Fruit fly (Drosophila melanogaster) whole organism, embryonic: ENCODE data around the gene CG17786.
A peak's percentile ranks its signal among the peaks of the same experiment; 100 is the strongest.

ENCODE experiments used
- CG10565 ChIP-seq: fragments of 200-800 bp; sonication (Bioruptor generic); optimal IDR thresholded peaks from 3 replicates; lab custom pipeline; 2016; ENCODE audit warnings: missing biosample characterization, mild to moderate bottlenecking, missing genetic modification characterization
- CG12744 ChIP-seq: fragments of 200-800 bp; sonication (Bioruptor generic); optimal IDR thresholded peaks from 2 replicates; lab custom pipeline; 2016; ENCODE audit warnings: missing biosample characterization, missing genetic modification characterization
- CG14441 ChIP-seq: fragments of 200-800 bp; sonication (Bioruptor generic); IDR thresholded peaks from 2 replicates; pipeline ENCODE4 v1.3.6; 2022; ENCODE audit warnings: missing biosample characterization, missing genetic modification characterization
- CG15269 ChIP-seq: fragments of 200-800 bp; sonication (Bioruptor generic); optimal IDR thresholded peaks from 2 replicates; lab custom pipeline; 2018; ENCODE audit warnings: missing biosample characterization, mild to moderate bottlenecking, missing genetic modification characterization, moderate library complexity
- CG18011 ChIP-seq: fragments of 200-800 bp; sonication (Bioruptor generic); optimal IDR thresholded peaks from 2 replicates; lab custom pipeline; 2017; ENCODE audit warnings: missing biosample characterization, missing genetic modification characterization, mild to moderate bottlenecking, moderate library complexity, missing genotype
- CG32532 ChIP-seq: fragments of 200-800 bp; sonication (Bioruptor generic); IDR thresholded peaks from 2 replicates; pipeline ENCODE4 v1.3.6; 2022; ENCODE audit warnings: missing biosample characterization, missing genetic modification characterization
- CG4424 ChIP-seq: fragments of 200-800 bp; sonication (Bioruptor generic); optimal IDR thresholded peaks from 3 replicates; lab custom pipeline; 2016; ENCODE audit warnings: missing biosample characterization, missing genetic modification characterization
- CrebB ChIP-seq: fragments of 200-800 bp; sonication (Bioruptor generic); optimal IDR thresholded peaks from 3 replicates; lab custom pipeline; 2018; ENCODE audit warnings: missing biosample characterization, mild to moderate bottlenecking, missing genetic modification characterization
- Doc2 ChIP-seq: fragments of 200-800 bp; sonication (Bioruptor generic); IDR thresholded peaks from 2 replicates; pipeline ENCODE4 v1.3.6; 2022; ENCODE audit warnings: missing biosample characterization, missing genetic modification characterization
- Drgx ChIP-seq: fragments of 200-800 bp; sonication (Bioruptor generic); IDR thresholded peaks from 2 replicates; pipeline ENCODE4 v1.3.6; 2022; ENCODE audit warnings: missing biosample characterization, missing genetic modification characterization
- Ets65A ChIP-seq: fragments of 200-800 bp; sonication (Bioruptor generic); peaks from one replicate; lab custom pipeline; 2016; ENCODE audit warnings: missing biosample characterization, missing genetic modification characterization
- Ets97D ChIP-seq: fragments of 200-800 bp; sonication (Bioruptor generic); optimal IDR thresholded peaks from 3 replicates; lab custom pipeline; 2016; ENCODE audit warnings: missing biosample characterization, missing genetic modification characterization
- HLH3B ChIP-seq: fragments of 200-800 bp; sonication (Bioruptor generic); IDR thresholded peaks from 2 replicates; pipeline ENCODE4 v1.3.6; 2022; ENCODE audit warnings: missing biosample characterization, missing genetic modification characterization
- HmgD ChIP-seq: fragments of 200-800 bp; sonication (Bioruptor generic); optimal IDR thresholded peaks from 3 replicates; lab custom pipeline; 2016; ENCODE audit warnings: missing biosample characterization, missing genetic modification characterization
- Max ChIP-seq: fragments of 200-800 bp; sonication (Bioruptor generic); optimal IDR thresholded peaks from 2 replicates; lab custom pipeline; 2016; ENCODE audit warnings: missing biosample characterization, mild to moderate bottlenecking, missing genetic modification characterization
- Med ChIP-seq: fragments of 200-800 bp; sonication (Bioruptor generic); peaks from one replicate; lab custom pipeline; 2016; ENCODE audit warnings: missing biosample characterization, missing genetic modification characterization, mild to moderate bottlenecking, inconsistent platforms, moderate library complexity
- NC2β ChIP-seq: fragments of 200-800 bp; sonication (Bioruptor generic); optimal IDR thresholded peaks from 2 replicates; lab custom pipeline; 2016; ENCODE audit warnings: missing biosample characterization, missing genetic modification characterization
- Pdp1 ChIP-seq, 2 experiments: fragments of 200-800 bp; sonication (Bioruptor generic); optimal IDR thresholded peaks; 3 replicates each; lab custom pipeline; 2016; ENCODE audit warnings: missing biosample characterization in 2 of 2, missing genetic modification characterization in 2 of 2, mild to moderate bottlenecking in 1 of 2, moderate library complexity in 1 of 2
- Ptx1 ChIP-seq: fragments of 200-800 bp; sonication (Bioruptor generic); IDR thresholded peaks from 2 replicates; pipeline ENCODE4 v1.3.6; 2022; ENCODE audit warnings: missing biosample characterization, missing genetic modification characterization
- Rfx ChIP-seq: fragments of 200-800 bp; sonication (Bioruptor generic); IDR thresholded peaks from 2 replicates; pipeline ENCODE4 v1.3.6; 2022; ENCODE audit warnings: missing biosample characterization, missing genetic modification characterization
- Usf ChIP-seq: fragments of 200-800 bp; sonication (Bioruptor generic); optimal IDR thresholded peaks from 2 replicates; lab custom pipeline; 2017; ENCODE audit warnings: missing genotype, missing biosample characterization, missing genetic modification characterization
- ase ChIP-seq: fragments of 200-800 bp; sonication (Bioruptor generic); IDR thresholded peaks from 3 replicates; pipeline ENCODE4 v1.3.6; 2022; ENCODE audit warnings: missing biosample characterization, missing genetic modification characterization
- az2 ChIP-seq: fragments of 200-800 bp; sonication (Bioruptor generic); optimal IDR thresholded peaks from 3 replicates; lab custom pipeline; 2016; ENCODE audit warnings: missing biosample characterization, missing genetic modification characterization
- bab2 ChIP-seq: fragments of 200-800 bp; sonication (Bioruptor generic); optimal IDR thresholded peaks from 2 replicates; lab custom pipeline; 2016; ENCODE audit warnings: missing biosample characterization, missing genetic modification characterization
- bsh ChIP-seq, 2 experiments: fragments of 200-800 bp; sonication (Bioruptor generic); optimal IDR thresholded peaks; 2 replicates each; lab custom pipeline; 2017 to 2018; ENCODE audit warnings: mild to moderate bottlenecking in 2 of 2, missing biosample characterization in 2 of 2, missing genetic modification characterization in 2 of 2, moderate library complexity in 1 of 2
- chinmo ChIP-seq: fragments of 200-800 bp; sonication (Bioruptor generic); IDR thresholded peaks from 4 replicates; pipeline ENCODE4 v1.3.6; 2022; ENCODE audit warnings: missing biosample characterization, missing genetic modification characterization; ENCODE audit not compliant: partially characterized antibody
- chm ChIP-seq: fragments of 200-800 bp; sonication (Bioruptor generic); IDR thresholded peaks from 2 replicates; pipeline ENCODE4 v1.3.6; 2022; ENCODE audit warnings: missing biosample characterization, missing genetic modification characterization
- ci ChIP-seq: fragments of 200-800 bp; sonication (Bioruptor generic); IDR thresholded peaks from 3 replicates; pipeline ENCODE4 v1.3.6; 2022; ENCODE audit warnings: missing biosample characterization, missing genetic modification characterization
- corto ChIP-seq: fragments of 200-800 bp; sonication (Bioruptor generic); optimal IDR thresholded peaks from 2 replicates; lab custom pipeline; 2016; ENCODE audit warnings: missing biosample characterization, mild to moderate bottlenecking, missing genetic modification characterization, moderate library complexity
- dati ChIP-seq: fragments of 200-800 bp; sonication (Bioruptor generic); IDR thresholded peaks from 2 replicates; pipeline ENCODE4 v1.3.6; 2022; ENCODE audit warnings: missing biosample characterization, missing genetic modification characterization
- exex ChIP-seq: fragments of 200-800 bp; sonication (Bioruptor generic); optimal IDR thresholded peaks from 4 replicates; lab custom pipeline; 2018; ENCODE audit warnings: missing biosample characterization, mild to moderate bottlenecking, missing genetic modification characterization, moderate library complexity
- grau ChIP-seq: fragments of 200-800 bp; optimal IDR thresholded peaks from 3 replicates; lab custom pipeline; 2019; ENCODE audit warnings: missing biosample characterization, mild to moderate bottlenecking, missing genetic modification characterization, moderate library complexity
- h ChIP-seq: fragments of >200 bp; optimal IDR thresholded peaks from 2 replicates; lab custom pipeline; 2017
- lab ChIP-seq: fragments of 200-800 bp; sonication (Bioruptor generic); optimal IDR thresholded peaks from 3 replicates; lab custom pipeline; 2017; ENCODE audit warnings: missing biosample characterization, missing genetic modification characterization, mild to moderate bottlenecking, moderate library complexity, missing genetic modification reagents
- lbe ChIP-seq: fragments of 200-800 bp; sonication (Bioruptor generic); optimal IDR thresholded peaks from 2 replicates; lab custom pipeline; 2016; ENCODE audit warnings: missing biosample characterization, mild to moderate bottlenecking, missing genetic modification characterization
- lmd ChIP-seq: fragments of 200-800 bp; sonication (Bioruptor generic); IDR thresholded peaks from 2 replicates; pipeline ENCODE4 v1.3.6; 2022; ENCODE audit warnings: missing biosample characterization, missing genetic modification characterization
- maf-S ChIP-seq: fragments of 200-800 bp; sonication (Bioruptor generic); optimal IDR thresholded peaks from 2 replicates; lab custom pipeline; 2016; ENCODE audit warnings: missing biosample characterization, missing genetic modification characterization
- nom ChIP-seq: fragments of 200-800 bp; sonication (Bioruptor generic); optimal IDR thresholded peaks from 2 replicates; lab custom pipeline; 2017; ENCODE audit warnings: missing biosample characterization, missing genetic modification characterization, mild to moderate bottlenecking, moderate library complexity, missing genetic modification reagents
- run ChIP-seq: fragments of 200-800 bp; sonication (Bioruptor generic); optimal IDR thresholded peaks from 3 replicates; lab custom pipeline; 2018; ENCODE audit warnings: missing biosample characterization, mild to moderate bottlenecking, missing genetic modification characterization
- scrt ChIP-seq: fragments of 200-800 bp; sonication (Bioruptor generic); optimal IDR thresholded peaks from 2 replicates; lab custom pipeline; 2018; ENCODE audit warnings: missing biosample characterization, mild to moderate bottlenecking, missing genetic modification characterization, moderate library complexity
- sob ChIP-seq: fragments of 200-800 bp; sonication (Bioruptor generic); IDR thresholded peaks from 2 replicates; pipeline ENCODE4 v1.3.6; 2022; ENCODE audit warnings: missing biosample characterization, missing genetic modification characterization
- sqz ChIP-seq: fragments of 200-800 bp; sonication (Bioruptor generic); optimal IDR thresholded peaks from 3 replicates; lab custom pipeline; 2018; ENCODE audit warnings: missing biosample characterization, mild to moderate bottlenecking, missing genetic modification characterization
- twi ChIP-seq: fragments of 200-800 bp; optimal IDR thresholded peaks from 2 replicates; lab custom pipeline; 2019; ENCODE audit warnings: missing biosample characterization, mild to moderate bottlenecking, missing genetic modification characterization, moderate library complexity
- wdn ChIP-seq: fragments of 200-800 bp; sonication (Bioruptor generic); IDR thresholded peaks from 2 replicates; pipeline ENCODE4 v1.3.6; 2022; ENCODE audit warnings: missing biosample characterization, missing genetic modification characterization

CG17786 gene

dm6 chr3R:24268293-24268692 lies 49.8 kb upstream of the CG17786 start (continued):
- TF ChIP-seq wdn (GFP tag; lab: Robert Waterston, UW) (no peak), maf-S (GFP tag; lab: Kevin White, UChicago) (no peak)

DNA sequence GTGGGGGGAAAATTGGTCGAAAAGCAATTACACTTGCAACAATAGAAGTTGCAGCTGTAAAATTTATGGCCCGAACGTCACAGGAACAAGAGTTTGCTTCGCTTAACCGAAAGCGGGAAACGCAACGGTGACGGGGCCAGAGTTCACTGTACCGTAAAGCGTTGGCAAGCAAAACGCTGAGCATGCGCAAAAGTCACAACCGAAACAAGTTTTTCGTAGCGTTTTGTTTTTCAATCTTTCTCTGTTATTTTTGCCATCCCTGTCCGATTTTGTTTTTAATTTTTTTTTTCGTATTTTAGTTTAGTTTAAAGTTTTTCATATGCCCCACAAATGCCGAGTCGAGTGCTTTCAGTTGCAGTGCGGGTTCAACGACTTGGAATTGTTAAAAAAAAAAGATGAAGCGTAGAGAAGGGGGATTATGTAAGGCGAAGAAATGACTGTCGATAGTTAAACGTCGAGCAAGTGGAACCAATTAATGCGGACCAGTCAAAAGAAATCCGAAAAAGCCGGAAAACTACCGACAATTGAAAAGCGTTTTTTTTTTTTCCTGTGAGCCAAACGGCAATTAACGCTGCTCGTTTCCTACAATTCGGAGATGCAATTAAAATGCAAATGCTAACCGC lies 49.2 kb upstream of the CG17786 start:
- TF ChIP-seq HLH3B (GFP tag; lab: Robert Waterston, UW), result 0 out of 2 replicates have a peak, but pooled peaks have one; percentile 14
- no peak for TF ChIP-seq CrebB
- no peak for TF ChIP-seq CG10565 (GFP tag; lab: Kevin White, UChicago)
- peak; percentile 20; the same call in 1 of the 2 replicates for TF ChIP-seq CG32532
- TF ChIP-seq az2, result no peak
- no peak for TF ChIP-seq CG18011
- no peak for TF ChIP-seq chm (GFP tag; lab: Robert Waterston, UW)
- TF ChIP-seq sob, result 0 out of 2 replicates have a peak, but pooled peaks have one; percentile 24
- TF ChIP-seq chinmo, result 0 out of 4 replicates have a peak, but pooled peaks have one; percentile 55
- 0 out of 2 replicates have a peak, but pooled peaks have one; percentile 12 for TF ChIP-seq Ptx1 (GFP tag; lab: Robert Waterston, UW)
- TF ChIP-seq CG15269 (tag; lab: Kevin White, UChicago), result no peak
- no peak for TF ChIP-seq bab2
- TF ChIP-seq lmd (GFP tag; lab: Robert Waterston, UW), result 0 out of 2 replicates have a peak, but pooled peaks have one; percentile 6
- TF ChIP-seq lab, result no peak
- TF ChIP-seq ase (GFP tag; lab: Robert Waterston, UW), result no peak
- TF ChIP-seq h, result no peak
- TF ChIP-seq Rfx (GFP tag; lab: Robert Waterston, UW), result peak; percentile 38; the same call in 1 of the 2 replicates
- TF ChIP-seq grau, result peak; percentile 72
- 0 out of 2 replicates have a peak, but pooled peaks have one; percentile 22 for TF ChIP-seq CG14441
- TF ChIP-seq Pdp1 (GFP tag; optimal IDR thresholded peaks at IDR 0.05; lab: Kevin White, UChicago), result peak in 1 of 2 experiments; percentile 55

DNA sequence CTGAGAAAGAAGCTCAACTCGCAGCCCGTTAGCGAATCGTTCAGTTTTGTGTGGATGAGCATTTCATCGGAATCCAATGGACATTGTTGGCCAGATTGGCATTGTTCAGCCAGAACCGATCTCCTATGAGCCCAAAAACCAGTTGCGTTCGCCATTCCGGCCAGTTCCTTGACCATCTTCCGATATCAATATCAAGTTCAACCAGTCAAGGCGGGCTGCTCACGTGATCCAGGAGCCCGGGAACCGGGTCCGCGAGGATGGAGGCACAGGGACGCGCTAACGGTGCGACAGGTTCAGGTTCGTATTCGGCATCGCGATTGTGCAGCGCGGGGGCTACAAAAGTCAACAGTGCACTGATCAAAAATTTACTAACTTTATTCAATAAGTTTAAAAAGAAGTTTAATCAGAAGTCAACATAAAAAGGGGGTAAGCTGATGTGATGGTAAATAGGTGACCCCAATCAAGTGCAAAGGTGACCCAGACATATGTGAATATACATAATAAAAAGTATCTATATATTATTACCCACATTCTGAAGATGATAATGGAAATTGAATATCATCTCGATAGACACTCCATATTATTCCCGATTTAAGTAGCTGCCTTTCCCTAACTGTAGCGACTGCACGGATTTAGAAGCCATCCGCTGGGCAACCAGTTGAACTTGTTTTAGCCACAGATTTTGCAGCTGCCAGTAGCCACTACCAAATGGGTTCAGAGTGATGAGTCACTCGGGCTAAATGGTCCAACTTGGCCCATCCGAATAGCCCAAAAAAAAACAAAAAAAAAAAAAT lies 48.5 kb upstream of the CG17786 start:
- peak; percentile 80 for TF ChIP-seq corto
- TF ChIP-seq Ets97D (GFP tag; lab: Kevin White, UChicago), result no peak
- no peak for TF ChIP-seq sqz
- TF ChIP-seq CG12744 (GFP tag; lab: Kevin White, UChicago), result no peak
- peak; percentile 83 for TF ChIP-seq lbe (GFP tag; lab: Kevin White, UChicago)
- peak; percentile 86 for TF ChIP-seq nom (GFP tag; lab: Kevin White, UChicago)
- peak; percentile 33 for TF ChIP-seq Med (GFP tag; lab: Kevin White, UChicago)
- TF ChIP-seq CrebB, result no peak
- no peak for TF ChIP-seq NC2β
- TF ChIP-seq run, result no peak
- no peak for TF ChIP-seq exex (tag; lab: Kevin White, UChicago)
- TF ChIP-seq scrt (GFP tag; lab: Kevin White, UChicago), result no peak
- TF ChIP-seq bsh (GFP tag; optimal IDR thresholded peaks at IDR 0.05; lab: Kevin White, UChicago), result peak in 1 of 2 experiments; percentile 86
- TF ChIP-seq Drgx (GFP tag; lab: Robert Waterston, UW), result peak; percentile 75
- TF ChIP-seq dati (GFP tag; lab: Robert Waterston, UW), result no peak
- TF ChIP-seq HmgD (GFP tag; lab: Kevin White, UChicago), result no peak
- TF ChIP-seq Doc2, result no peak
- TF ChIP-seq Usf, result no peak
- no peak for TF ChIP-seq CG4424
- TF ChIP-seq Max (GFP tag; lab: Kevin White, UChicago), result no peak
- TF ChIP-seq ci, result no peak
- no peak for TF ChIP-seq twi (tag; lab: Kevin White, UChicago)
- TF ChIP-seq Ets65A (GFP tag; lab: Kevin White, UChicago), result peak; percentile 86
